Worm (Caenorhabditis elegans): Measurements from ENCODE around the gene spn-4.
A peak's percentile ranks its signal among the peaks of the same experiment; 100 is the strongest.

spn-4 gene

ce11 chrV:6783044-6783625 is 1.6 kb downstream of the spn-4 start:
- TF ChIP-seq unc-130 (GFP tag; optimal IDR thresholded peaks at IDR 0.05) (peak; percentile 61), sdz-12 (GFP tag; optimal IDR thresholded peaks at IDR 0.05) (no peak), pha-4 (GFP tag; IDR thresholded peaks at IDR 0.05) (0 out of 2 replicates have a peak, but pooled peaks have one; percentile 16), pha-4 (tag; optimal IDR thresholded peaks at IDR 0.05) (no peak), unc-62 (GFP tag; optimal IDR thresholded peaks at IDR 0.05 in 1 of 2) (peak in 1 of 2 experiments; percentile 63), unc-62 (tag; optimal IDR thresholded peaks at IDR 0.05) (no peak), dmd-8 (GFP tag; IDR thresholded peaks at IDR 0.05) (0 out of 2 replicates have a peak, but pooled peaks have one; percentile 40), lin-38 (GFP tag; IDR thresholded peaks at IDR 0.05) (0 out of 2 replicates have a peak, but pooled peaks have one; percentile 19), F49E8.2 (tag; optimal IDR thresholded peaks at IDR 0.05; ENCODE audit: borderline replicate concordance) (peak; percentile 21), madf-5 (GFP tag; IDR thresholded peaks at IDR 0.05) (peak in 1 of 2 experiments; percentile 35; a peak in 1 of 4 replicates), hlh-30 (tag; optimal IDR thresholded peaks at IDR 0.05; ENCODE audit: insufficient read depth) (no peak)

- no peak for TF ChIP-seq ceh-62 (tag; optimal IDR thresholded peaks at IDR 0.05)
- TF ChIP-seq zip-11 (GFP tag; IDR thresholded peaks at IDR 0.05): no peak
- no peak for TF ChIP-seq unc-62 (GFP tag; optimal IDR thresholded peaks at IDR 0.05 in 1 of 2)
- TF ChIP-seq unc-62 (tag; optimal IDR thresholded peaks at IDR 0.05): no peak
- no peak for TF ChIP-seq daf-12 (tag; optimal IDR thresholded peaks at IDR 0.05)
- no peak for TF ChIP-seq nhr-48 (tag; optimal IDR thresholded peaks at IDR 0.05)
- TF ChIP-seq lin-1 (GFP tag; IDR thresholded peaks at IDR 0.05): no peak
- no peak for TF ChIP-seq arid-1 (GFP tag; conservative IDR thresholded peaks at IDR 0.05)
- TF ChIP-seq daf-19 (GFP tag; conservative IDR thresholded peaks at IDR 0.05): no peak
- no peak for TF ChIP-seq Y105C5A.15 (GFP tag; IDR thresholded peaks at IDR 0.05)
- TF ChIP-seq ceh-20 (GFP tag; IDR thresholded peaks at IDR 0.05): no peak
- no peak for TF ChIP-seq zfp-2 (tag; optimal IDR thresholded peaks at IDR 0.05)
- TF ChIP-seq nhr-41 (GFP tag; IDR thresholded peaks at IDR 0.05): no peak
- no peak for TF ChIP-seq F10B5.3 (tag; optimal IDR thresholded peaks at IDR 0.05)
- TF ChIP-seq nhr-237 (tag; optimal IDR thresholded peaks at IDR 0.05): no peak
Measured at ce11 chrV:6782260-6782659, 2.4 kb downstream of the spn-4 start.

ce11 chrV:6780676-6781075 is 4.0 kb downstream of the spn-4 start:
- TF ChIP-seq hlh-11 (tag; optimal IDR thresholded peaks at IDR 0.05) (no peak), aha-1 (tag) (peak; percentile 34)

- TF ChIP-seq arid-1 (GFP tag; conservative IDR thresholded peaks at IDR 0.05) (no peak), ctbp-1 (GFP tag; IDR thresholded peaks at IDR 0.05) (no peak), aha-1 (tag) (peak; percentile 47)
Measured at ce11 chrV:6780166-6780565, 4.5 kb downstream of the spn-4 start, which contains the start of gene ZC404.15. ZC404.15 (plus strand) TSS chrV:6780466.

ce11 chrV:6778457-6778856 is 6.2 kb downstream of the spn-4 start:
- TF ChIP-seq pqm-1 (tag; optimal IDR thresholded peaks at IDR 0.05) (no peak), zag-1 (tag; optimal IDR thresholded peaks at IDR 0.05) (no peak), F26F4.8 (GFP tag; conservative IDR thresholded peaks at IDR 0.05) (no peak), unc-130 (GFP tag; optimal IDR thresholded peaks at IDR 0.05) (no peak), saeg-2 (GFP tag; IDR thresholded peaks at IDR 0.05) (no peak), ceh-82 (tag; optimal IDR thresholded peaks at IDR 0.05) (no peak), lin-29 (GFP tag; IDR thresholded peaks at IDR 0.05) (no peak), lin-39 (tag; optimal IDR thresholded peaks at IDR 0.05) (no peak), vab-7 (GFP tag; IDR thresholded peaks at IDR 0.05) (no peak), tra-1 (GFP tag; IDR thresholded peaks at IDR 0.05) (no peak), ceh-28 (tag; optimal IDR thresholded peaks at IDR 0.05) (no peak), ZK546.5 (tag; optimal IDR thresholded peaks at IDR 0.05) (no peak)

Measured in whole organism, L4 larva.